Worm (Caenorhabditis elegans) whole organism, young adult: ENCODE results near the gene mnk-1.
A peak's percentile ranks its signal among the peaks of the same experiment; 100 is the strongest.

Experiments used
- C06A6.2 ChIP-seq: fragments of 200-800 bp; sonication (Bioruptor generic); conservative IDR thresholded peaks from 2 replicates; pipeline ENCODE4 v1.3.6; 2022; ENCODE audit warnings: missing genetic modification characterization, missing compliant biosample characterization
- C17E4.6 ChIP-seq: fragments of 200-800 bp; sonication (Bioruptor generic); IDR thresholded peaks from 2 replicates; pipeline ENCODE4 v1.3.6; 2022; ENCODE audit warnings: missing genetic modification reagents, missing genetic modification characterization, missing compliant biosample characterization
- F23B12.7 ChIP-seq: sonication (generic microtip); optimal IDR thresholded peaks from 2 replicates; lab custom pipeline; 2017; ENCODE audit warnings: missing genetic modification characterization, mild to moderate bottlenecking, missing compliant biosample characterization, antibody characterized with exemption, moderate library complexity; ENCODE audit not compliant: insufficient read depth
- F37B4.10 ChIP-seq: fragments of 200-800 bp; sonication (Bioruptor generic); IDR thresholded peaks from 2 replicates; pipeline ENCODE4 v1.3.6; 2022; ENCODE audit warnings: missing genetic modification characterization, missing compliant biosample characterization
- F57A8.1 ChIP-seq: fragments of 200-800 bp; sonication (Bioruptor generic); optimal IDR thresholded peaks from 2 replicates; lab custom pipeline; 2018; ENCODE audit warnings: mild to moderate bottlenecking, missing genetic modification characterization, moderate library complexity, missing compliant biosample characterization
- Y95B8A.8 ChIP-seq: fragments of 200-800 bp; sonication (Bioruptor generic); IDR thresholded peaks from 2 replicates; pipeline ENCODE4 v1.3.6; 2022; ENCODE audit warnings: missing genetic modification reagents, missing genetic modification characterization, missing compliant biosample characterization
- ZK185.1 ChIP-seq: sonication (generic microtip); optimal IDR thresholded peaks from 2 replicates; lab custom pipeline; 2016; ENCODE audit warnings: mild to moderate bottlenecking, missing genetic modification characterization, missing compliant biosample characterization; ENCODE audit not compliant: poor library complexity, severe bottlenecking
- akir-1 ChIP-seq: fragments of 200-800 bp; sonication (Bioruptor generic); optimal IDR thresholded peaks from 2 replicates; lab custom pipeline; 2018; ENCODE audit warnings: mild to moderate bottlenecking, missing genetic modification characterization, moderate library complexity, missing compliant biosample characterization
- aptf-2 ChIP-seq: fragments of 200-800 bp; sonication (Bioruptor generic); conservative IDR thresholded peaks from 2 replicates; pipeline ENCODE4 v1.3.6; 2022; ENCODE audit warnings: missing genetic modification reagents, missing genetic modification characterization, missing compliant biosample characterization
- attf-3 ChIP-seq: fragments of 200-800 bp; sonication (Bioruptor generic); conservative IDR thresholded peaks from 2 replicates; pipeline ENCODE4 v1.3.6; 2022; ENCODE audit warnings: missing genetic modification reagents, missing genetic modification characterization, missing compliant biosample characterization
- attf-6 ChIP-seq: fragments of 200-800 bp; sonication (Bioruptor generic); IDR thresholded peaks from 2 replicates; pipeline ENCODE4 v1.3.6; 2022; ENCODE audit warnings: missing genetic modification reagents, missing genetic modification characterization, missing compliant biosample characterization
- cebp-1 ChIP-seq, 2 experiments: fragments of 200-800 bp in 1 of 2; sonication (Bioruptor generic) in 1 of 2; sonication (generic microtip) in 1 of 2; IDR thresholded peaks in 1 of 2; optimal IDR thresholded peaks in 1 of 2; 2 replicates each; pipeline versions ENCODE4 v1.3.6 to Lab custom; 2017 to 2022; ENCODE audit warnings: missing compliant biosample characterization in 2 of 2, missing genetic modification characterization in 2 of 2, mild to moderate bottlenecking in 1 of 2, missing genetic modification reagents in 1 of 2, moderate library complexity in 1 of 2
- ceh-27 ChIP-seq: fragments of 200-800 bp; sonication (Bioruptor generic); optimal IDR thresholded peaks from 2 replicates; lab custom pipeline; 2018; ENCODE audit warnings: mild to moderate bottlenecking, missing genetic modification characterization, moderate library complexity, missing compliant biosample characterization
- ceh-58 ChIP-seq: fragments of 200-800 bp; sonication (Bioruptor generic); IDR thresholded peaks from 2 replicates; pipeline ENCODE4 v1.3.6; 2022; ENCODE audit warnings: missing genetic modification characterization, missing compliant biosample characterization
- ceh-91 ChIP-seq: fragments of 200-800 bp; sonication (Bioruptor generic); IDR thresholded peaks from 2 replicates; pipeline ENCODE4 v1.3.6; 2022; ENCODE audit warnings: missing genetic modification reagents, missing genetic modification characterization, missing compliant biosample characterization
- dpff-1 ChIP-seq: sonication (generic microtip); optimal IDR thresholded peaks from 2 replicates; lab custom pipeline; 2017; ENCODE audit warnings: mild to moderate bottlenecking, missing genetic modification characterization, missing compliant biosample characterization
- efl-1 ChIP-seq: fragments of 150-350 bp; optimal IDR thresholded peaks from 2 replicates; lab custom pipeline; 2014; ENCODE audit warnings: missing biosample characterization, missing genetic modification reagents, missing genetic modification characterization
- ekl-4 ChIP-seq: fragments of 200-800 bp; sonication (Bioruptor generic); IDR thresholded peaks from 2 replicates; pipeline ENCODE4 v1.3.6; 2022; ENCODE audit warnings: missing genetic modification reagents, missing genetic modification characterization, missing compliant biosample characterization
- fkh-3 ChIP-seq: sonication (generic microtip); optimal IDR thresholded peaks from 2 replicates; lab custom pipeline; 2016; ENCODE audit warnings: mild to moderate bottlenecking, missing genetic modification characterization, missing compliant biosample characterization
- lin-35 ChIP-seq, 3 experiments: fragments of 150-350 bp in 2 of 3; sonication (generic microtip) in 1 of 3; optimal IDR thresholded peaks; 2 replicates each; lab custom pipeline; 2014 to 2018; ENCODE audit warnings: missing biosample characterization in 3 of 3, missing genetic modification characterization in 3 of 3, missing genetic modification reagents in 3 of 3
- lin-40 ChIP-seq: sonication (generic microtip); optimal IDR thresholded peaks from 2 replicates; lab custom pipeline; 2016; ENCODE audit warnings: missing genetic modification characterization, mild to moderate bottlenecking, missing compliant biosample characterization, missing genotype, missing genetic modification reagents
- lsl-1 ChIP-seq: fragments of 200-800 bp; sonication (Bioruptor generic); optimal IDR thresholded peaks from 2 replicates; lab custom pipeline; 2018; ENCODE audit warnings: mild to moderate bottlenecking, missing genetic modification characterization, moderate library complexity, missing compliant biosample characterization
- lsy-27 ChIP-seq: sonication (generic microtip); optimal IDR thresholded peaks from 2 replicates; lab custom pipeline; 2017; ENCODE audit warnings: missing genetic modification characterization, mild to moderate bottlenecking, missing compliant biosample characterization, antibody characterized with exemption, missing genotype, borderline replicate concordance; ENCODE audit not compliant: insufficient read depth
- madf-3 ChIP-seq: fragments of 200-800 bp; sonication (Bioruptor generic); IDR thresholded peaks from 2 replicates; pipeline ENCODE4 v1.3.6; 2022; ENCODE audit warnings: missing genetic modification reagents, missing genetic modification characterization, missing compliant biosample characterization
- madf-6 ChIP-seq: fragments of 200-800 bp; sonication (Bioruptor generic); IDR thresholded peaks from 2 replicates; pipeline ENCODE4 v1.3.6; 2022; ENCODE audit warnings: missing genetic modification reagents, missing genetic modification characterization, missing compliant biosample characterization
- nhr-120 ChIP-seq: fragments of 200-800 bp; sonication (Bioruptor generic); IDR thresholded peaks from 2 replicates; pipeline ENCODE4 v1.3.6; 2022; ENCODE audit warnings: missing genetic modification characterization, missing compliant biosample characterization
- nhr-179 ChIP-seq: sonication (generic microtip); optimal IDR thresholded peaks from 2 replicates; lab custom pipeline; 2016; ENCODE audit warnings: mild to moderate bottlenecking, missing genetic modification characterization, missing compliant biosample characterization
- pbrm-1 ChIP-seq: fragments of 200-800 bp; sonication (Bioruptor generic); IDR thresholded peaks from 2 replicates; pipeline ENCODE4 v1.3.6; 2022; ENCODE audit warnings: missing genetic modification reagents, missing genetic modification characterization, missing compliant biosample characterization
- pha-4 ChIP-seq: fragments of 150-350 bp; sonication (generic microtip); optimal IDR thresholded peaks from 2 replicates; lab custom pipeline; 2014; ENCODE audit warnings: missing biosample characterization, missing genetic modification reagents, missing genetic modification characterization
- repo-1 ChIP-seq: sonication (generic microtip); optimal IDR thresholded peaks from 2 replicates; lab custom pipeline; 2017; ENCODE audit warnings: mild to moderate bottlenecking, missing genetic modification characterization, missing compliant biosample characterization
- somi-1 ChIP-seq: fragments of 200-800 bp; sonication (Bioruptor generic); optimal IDR thresholded peaks from 2 replicates; lab custom pipeline; 2018; ENCODE audit warnings: mild to moderate bottlenecking, missing genetic modification characterization, missing compliant biosample characterization
- tbx-9 ChIP-seq: sonication (generic microtip); optimal IDR thresholded peaks from 2 replicates; lab custom pipeline; 2016; ENCODE audit warnings: borderline replicate concordance, missing genetic modification characterization, inconsistent platforms, missing compliant biosample characterization
- ztf-28 ChIP-seq: fragments of 200-800 bp; sonication (Bioruptor generic); IDR thresholded peaks from 2 replicates; pipeline ENCODE4 v1.3.6; 2022; ENCODE audit warnings: missing genetic modification reagents, missing genetic modification characterization, missing compliant biosample characterization
- ztf-3 ChIP-seq: fragments of 200-800 bp; sonication (Bioruptor generic); optimal IDR thresholded peaks from 2 replicates; lab custom pipeline; 2018; ENCODE audit warnings: mild to moderate bottlenecking, missing genetic modification characterization, missing compliant biosample characterization
- ztf-6 ChIP-seq: fragments of 200-800 bp; sonication (Bioruptor generic); IDR thresholded peaks from 2 replicates; pipeline ENCODE4 v1.3.6; 2022; ENCODE audit warnings: missing genetic modification reagents, missing genetic modification characterization, missing compliant biosample characterization

The mnk-1 gene

ce11 chrII:10587742-10588141, 32.9 kb upstream of the mnk-1 start, which contains the start of gene crn-3:
Gene crn-3 (plus strand): TSS chrII:10588042.
- TF ChIP-seq nhr-120 (GFP tag; lab: Robert Waterston, UW): no peak
- TF ChIP-seq madf-6 (GFP tag; lab: Robert Waterston, UW): 0 out of 2 replicates have a peak, but pooled peaks have one; percentile 37
- 0 out of 2 replicates have a peak, but pooled peaks have one; percentile 18 for TF ChIP-seq ekl-4 (GFP tag; lab: Robert Waterston, UW)
- TF ChIP-seq repo-1 (tag; lab: Kevin White, UChicago): no peak
- TF ChIP-seq fkh-3 (tag; lab: Kevin White, UChicago): no peak
- TF ChIP-seq efl-1 (GFP tag; lab: Kevin White, UChicago): no peak
- no peak for TF ChIP-seq lsy-27 (tag; lab: Kevin White, UChicago)
- TF ChIP-seq pbrm-1 (GFP tag; lab: Robert Waterston, UW): 0 out of 2 replicates have a peak, but pooled peaks have one; percentile 22
- TF ChIP-seq pha-4: no peak
- TF ChIP-seq F37B4.10 (GFP tag; lab: Robert Waterston, UW): no peak
- no peak for TF ChIP-seq ceh-27 (GFP tag; lab: Kevin White, UChicago)
- no peak for TF ChIP-seq lin-40
- TF ChIP-seq F23B12.7 (tag; lab: Kevin White, UChicago): no peak
- no peak for TF ChIP-seq ztf-3
- no peak for TF ChIP-seq akir-1 (GFP tag; lab: Kevin White, UChicago)
- no peak for TF ChIP-seq cebp-1 (GFP tag; IDR thresholded peaks at IDR 0.05; lab: Robert Waterston, UW)
- TF ChIP-seq cebp-1 (tag; optimal IDR thresholded peaks at IDR 0.05; lab: Kevin White, UChicago): no peak
- TF ChIP-seq ztf-28 (GFP tag; lab: Robert Waterston, UW): no peak
- TF ChIP-seq C06A6.2 (GFP tag; lab: Robert Waterston, UW): no peak

- TF ChIP-seq Y95B8A.8 (GFP tag; lab: Robert Waterston, UW): 0 out of 2 replicates have a peak, but pooled peaks have one; percentile 11
- TF ChIP-seq F23B12.7 (tag; lab: Kevin White, UChicago): no peak
Measured at ce11 chrII:10584036-10584435, 29.2 kb upstream of the mnk-1 start, which contains the start of gene algn-9. Gene algn-9 (plus strand): TSS chrII:10584336.

DNA sequence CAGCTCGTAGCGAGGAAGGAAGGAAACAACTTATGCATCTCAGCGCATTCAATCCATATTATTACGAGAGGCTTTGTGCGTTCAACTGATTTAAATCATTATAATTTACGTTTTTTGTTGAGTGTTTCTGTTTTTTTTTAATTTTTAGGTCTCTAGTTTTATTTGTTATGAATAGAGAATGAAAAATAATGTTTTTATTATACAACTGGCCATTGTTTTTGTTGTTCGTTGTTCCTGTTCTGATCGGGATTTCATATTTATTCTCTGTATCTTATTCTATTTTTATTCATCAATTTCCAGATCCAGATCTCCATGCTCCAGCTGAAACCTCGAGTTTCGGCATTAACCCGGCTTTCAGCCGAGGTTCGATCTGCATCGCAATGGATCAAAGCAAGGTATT, 27.5 kb upstream of the mnk-1 start, which contains the start of gene mrps-22:
TSS of gene mrps-22 (plus strand) at position 301 of the 400 bp plus-strand sequence.
- no peak for TF ChIP-seq C17E4.6 (GFP tag; lab: Robert Waterston, UW)
- TF ChIP-seq ceh-58 (GFP tag; lab: Robert Waterston, UW): no peak
- TF ChIP-seq lsl-1 (GFP tag; lab: Kevin White, UChicago): no peak
- no peak for TF ChIP-seq lin-35 (GFP tag; optimal IDR thresholded peaks at IDR 0.05; lab: Kevin White, UChicago)
- TF ChIP-seq attf-6 (GFP tag; lab: Robert Waterston, UW): no peak
- TF ChIP-seq madf-3 (GFP tag; lab: Robert Waterston, UW): no peak
- TF ChIP-seq F57A8.1 (GFP tag; lab: Kevin White, UChicago): no peak
- TF ChIP-seq aptf-2: no peak
- no peak for TF ChIP-seq somi-1 (GFP tag; lab: Kevin White, UChicago)
- no peak for TF ChIP-seq tbx-9 (tag; lab: Kevin White, UChicago)
- TF ChIP-seq ztf-6: no peak
- no peak for TF ChIP-seq akir-1 (GFP tag; lab: Kevin White, UChicago)
- no peak for TF ChIP-seq F37B4.10 (GFP tag; lab: Robert Waterston, UW)
- TF ChIP-seq ceh-91: no peak
- no peak for TF ChIP-seq nhr-179 (tag; lab: Kevin White, UChicago)
- no peak for TF ChIP-seq ZK185.1
- TF ChIP-seq dpff-1: no peak
- TF ChIP-seq attf-3: no peak
